Fruit fly (Drosophila melanogaster) Kc167 (cell line): ENCODE measurements around the gene CG15443.

Source experiments
- h ChIP-seq: fragments of >200 bp; optimal IDR thresholded peaks from 3 replicates; lab custom pipeline; 2018; ENCODE audit warnings: missing external identifiers
- insv ChIP-seq: fragments of >200 bp; optimal IDR thresholded peaks from 3 replicates; lab custom pipeline; 2018; ENCODE audit warnings: missing external identifiers

DNA sequence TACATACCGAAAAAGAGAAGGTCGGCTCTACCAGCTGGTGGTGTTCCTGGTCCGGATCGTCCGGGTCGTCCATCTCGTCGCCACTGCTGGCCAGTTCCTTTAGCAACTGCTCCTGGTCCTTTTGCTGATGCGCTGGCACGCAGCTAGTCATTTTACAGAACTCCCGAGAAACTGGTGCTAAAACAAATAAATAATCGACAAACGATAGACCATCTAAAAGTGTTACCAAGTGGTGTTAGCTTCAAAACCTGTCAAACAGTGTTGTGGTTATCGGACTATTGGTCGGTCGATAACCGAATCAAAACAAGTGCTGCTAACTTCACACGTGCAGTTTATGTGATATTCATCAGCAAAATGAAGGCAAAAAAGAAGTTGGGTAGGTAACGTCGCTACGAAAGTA lies 18.8 kb downstream of the CG15443 start, which contains the start of the genes morgue and Elp3:
- TF ChIP-seq h (lab: Kevin White, UChicago) (no peak), insv (lab: Kevin White, UChicago) (no peak)
